Worm (Caenorhabditis elegans) whole organism, L4/young adult: Measurements from ENCODE around the gene btb-14.

Experiments used
- W03F9.2 ChIP-seq: fragments of 150-350 bp; optimal IDR thresholded peaks from 2 replicates; lab custom pipeline; 2014; ENCODE audit warnings: missing biosample characterization, missing genetic modification characterization
- dao-5 ChIP-seq: sonication (generic microtip); optimal IDR thresholded peaks from 2 replicates; lab custom pipeline; 2016; ENCODE audit warnings: missing genotype, missing genetic modification characterization, moderate library complexity, missing compliant biosample characterization
- him-1 ChIP-seq: sonication (generic microtip); optimal IDR thresholded peaks from 2 replicates; lab custom pipeline; 2016; ENCODE audit warnings: missing genotype, missing genetic modification reagents, missing genetic modification characterization, missing compliant biosample characterization

- TF ChIP-seq him-1 (no peak), W03F9.2 (tag; lab: Kevin White, UChicago) (peak; percentile 44), dao-5 (tag; lab: Kevin White, UChicago) (no peak)
Measured at ce11 chrII:12339152-12339551, 44.1 kb upstream of the btb-14 start.
